Worm (Caenorhabditis elegans) whole organism, early embryonic: ENCODE measurements around the gene egg-3.

Experiments
- B0310.2 ChIP-seq: sonication (generic microtip); optimal IDR thresholded peaks from 2 replicates; lab custom pipeline; 2016; ENCODE audit warnings: mild to moderate bottlenecking, missing genetic modification characterization, missing compliant biosample characterization
- ama-1 ChIP-seq: fragments of 150-350 bp; optimal IDR thresholded peaks from 2 replicates; lab custom pipeline; 2014
- ceh-36 ChIP-seq: sonication (generic microtip); optimal IDR thresholded peaks from 2 replicates; lab custom pipeline; 2016; ENCODE audit warnings: missing genetic modification characterization, inconsistent platforms, missing compliant biosample characterization
- sea-1 ChIP-seq: fragments of 200-800 bp; sonication (Bioruptor generic); conservative IDR thresholded peaks from 2 replicates; pipeline ENCODE4 v1.3.6; 2022; ENCODE audit warnings: missing genetic modification characterization, missing compliant biosample characterization
- tbx-11 ChIP-seq: fragments of 200-800 bp; sonication (Bioruptor generic); IDR thresholded peaks from 2 replicates; pipeline ENCODE4 v1.3.6; 2022; ENCODE audit warnings: missing genetic modification characterization, missing compliant biosample characterization
- tbx-37 ChIP-seq: fragments of 200-800 bp; sonication (Bioruptor generic); conservative IDR thresholded peaks from 2 replicates; pipeline ENCODE4 v1.3.6; 2022; ENCODE audit warnings: missing genetic modification reagents, missing genetic modification characterization, missing compliant biosample characterization

- TF ChIP-seq sea-1 (GFP tag; lab: Robert Waterston, UW) (no peak), ama-1 (lab: Kevin White, UChicago) (no peak), tbx-37 (no peak), ceh-36 (tag; lab: Kevin White, UChicago) (no peak), B0310.2 (tag; lab: Kevin White, UChicago) (no peak), tbx-11 (no peak)
Measured at ce11 chrII:10918293-10918756, 34.1 kb upstream of the egg-3 start, which contains the start of gene tba-4.
